Fruit fly (Drosophila melanogaster) whole organism, prepupa: ENCODE data around the gene Pvf2.

Source experiments
- CG11294 ChIP-seq: fragments of 200-800 bp; sonication (Bioruptor generic); IDR thresholded peaks from 2 replicates; pipeline ENCODE4 v1.3.6; 2022; ENCODE audit warnings: missing biosample characterization, missing genetic modification characterization
- CG16779 ChIP-seq: fragments of 200-800 bp; sonication (Bioruptor generic); optimal IDR thresholded peaks from 3 replicates; lab custom pipeline; 2017; ENCODE audit warnings: missing biosample characterization, mild to moderate bottlenecking, missing genetic modification characterization
- CG32006 ChIP-seq: fragments of 200-800 bp; sonication (Bioruptor generic); optimal IDR thresholded peaks from 3 replicates; lab custom pipeline; 2017; ENCODE audit warnings: missing biosample characterization, mild to moderate bottlenecking, missing genetic modification characterization
- CG7368 ChIP-seq: fragments of 200-800 bp; sonication (Bioruptor generic); optimal IDR thresholded peaks from 3 replicates; lab custom pipeline; 2016; ENCODE audit warnings: missing biosample characterization, missing genetic modification characterization
- CG8119 ChIP-seq: fragments of 200-800 bp; sonication (Bioruptor generic); IDR thresholded peaks from 3 replicates; pipeline ENCODE4 v1.3.6; 2022; ENCODE audit warnings: missing biosample characterization, missing genetic modification characterization
- Hr38 ChIP-seq: sonication (Bioruptor generic); optimal IDR thresholded peaks from 2 replicates; lab custom pipeline; 2016; ENCODE audit warnings: missing biosample characterization, missing genetic modification characterization
- Hr4 ChIP-seq: fragments of 200-800 bp; sonication (Bioruptor generic); optimal IDR thresholded peaks from 3 replicates; lab custom pipeline; 2016; ENCODE audit warnings: missing biosample characterization, missing genetic modification characterization
- cyc ChIP-seq: fragments of 200-800 bp; sonication (Bioruptor generic); optimal IDR thresholded peaks from 3 replicates; lab custom pipeline; 2016; ENCODE audit warnings: missing biosample characterization, missing genetic modification characterization
- dsx ChIP-seq: fragments of 200-800 bp; optimal IDR thresholded peaks from 3 replicates; lab custom pipeline; 2019; ENCODE audit warnings: missing biosample characterization, mild to moderate bottlenecking, missing genetic modification characterization, moderate library complexity; ENCODE audit not compliant: poor library complexity, severe bottlenecking
- eg ChIP-seq: fragments of 200-800 bp; sonication (Bioruptor generic); IDR thresholded peaks from 3 replicates; pipeline ENCODE4 v1.3.6; 2022; ENCODE audit warnings: missing biosample characterization, missing genetic modification characterization

dm6 chr2L:7081307-7081706 lies 3.1 kb downstream of the Pvf2 start:
- TF ChIP-seq CG7368 = no peak
- 0 out of 3 replicates have a peak, but pooled peaks have one; percentile 21 for TF ChIP-seq CG8119 (GFP tag; lab: Robert Waterston, UW)
- no peak for TF ChIP-seq Hr38 (GFP tag; lab: Kevin White, UChicago)
- peak; percentile 44 for TF ChIP-seq CG32006
- no peak for TF ChIP-seq dsx
- TF ChIP-seq CG11294 (GFP tag; lab: Robert Waterston, UW) = no peak
- no peak for TF ChIP-seq CG16779 (tag; lab: Kevin White, UChicago)
- TF ChIP-seq Hr4 (GFP tag; lab: Kevin White, UChicago) = no peak
- TF ChIP-seq cyc (GFP tag; lab: Kevin White, UChicago) = no peak
- no peak; the same call in 2 of the 3 replicates for TF ChIP-seq eg (GFP tag; lab: Robert Waterston, UW)
